Worm (Caenorhabditis elegans) whole organism, L2 larva: ENCODE results near the gene best-5.
A peak's percentile ranks its signal among the peaks of the same experiment; 100 is the strongest.

Experiments used
- C34F6.9 ChIP-seq: fragments of 150-350 bp; optimal IDR thresholded peaks from 2 replicates; lab custom pipeline; 2014; ENCODE audit warnings: missing biosample characterization, missing genetic modification characterization
- F13H6.1 ChIP-seq: sonication (generic microtip); optimal IDR thresholded peaks from 2 replicates; lab custom pipeline; 2016; ENCODE audit warnings: missing genetic modification characterization, missing compliant biosample characterization
- R02D3.7 ChIP-seq: fragments of 150-350 bp; optimal IDR thresholded peaks from 2 replicates; lab custom pipeline; 2014; ENCODE audit warnings: missing biosample characterization, missing genetic modification characterization
- ZK546.5 ChIP-seq: sonication (generic microtip); optimal IDR thresholded peaks from 2 replicates; lab custom pipeline; 2017; ENCODE audit warnings: missing biosample characterization, missing genetic modification characterization
- ama-1 ChIP-seq: fragments of 150-350 bp; optimal IDR thresholded peaks from 2 replicates; lab custom pipeline; 2018; ENCODE audit warnings: inconsistent platforms
- blmp-1 ChIP-seq: sonication (generic microtip); optimal IDR thresholded peaks from 2 replicates; lab custom pipeline; 2017; ENCODE audit warnings: missing genetic modification characterization, mild to moderate bottlenecking, missing compliant biosample characterization, antibody characterized with exemption, moderate library complexity; ENCODE audit not compliant: insufficient read depth
- ceh-16 ChIP-seq: fragments of 150-350 bp; optimal IDR thresholded peaks from 2 replicates; lab custom pipeline; 2014; ENCODE audit warnings: missing biosample characterization, missing genetic modification characterization
- ceh-82 ChIP-seq: fragments of 150-350 bp; optimal IDR thresholded peaks from 2 replicates; lab custom pipeline; 2014; ENCODE audit warnings: missing biosample characterization, missing genetic modification characterization
- dmd-4 ChIP-seq: sonication (generic microtip); optimal IDR thresholded peaks from 2 replicates; lab custom pipeline; 2017; ENCODE audit warnings: missing biosample characterization, missing genetic modification characterization
- egl-27 ChIP-seq: sonication (generic microtip); optimal IDR thresholded peaks from 3 replicates; lab custom pipeline; 2017; ENCODE audit warnings: missing biosample characterization, missing genetic modification reagents, missing genetic modification characterization
- elt-1 ChIP-seq: fragments of 150-350 bp; optimal IDR thresholded peaks from 2 replicates; lab custom pipeline; 2014; ENCODE audit warnings: missing biosample characterization, missing genetic modification characterization
- elt-3 ChIP-seq: sonication (generic microtip); optimal IDR thresholded peaks from 2 replicates; lab custom pipeline; 2017; ENCODE audit warnings: missing biosample characterization, missing genetic modification characterization
- fos-1 ChIP-seq: fragments of 150-350 bp; optimal IDR thresholded peaks from 2 replicates; lab custom pipeline; 2014; ENCODE audit warnings: missing biosample characterization, missing genetic modification characterization
- gmeb-1 ChIP-seq: fragments of 150-350 bp; optimal IDR thresholded peaks from 2 replicates; lab custom pipeline; 2014; ENCODE audit warnings: missing biosample characterization, missing genetic modification characterization
- lin-13 ChIP-seq: fragments of 150-350 bp; optimal IDR thresholded peaks from 2 replicates; lab custom pipeline; 2014; ENCODE audit warnings: missing biosample characterization, missing genetic modification reagents, missing genetic modification characterization
- lin-39 ChIP-seq: fragments of 150-350 bp; optimal IDR thresholded peaks from 2 replicates; lab custom pipeline; 2014; ENCODE audit warnings: missing biosample characterization, missing genetic modification reagents, missing genetic modification characterization
- lsy-2 ChIP-seq, 2 experiments: fragments of 150-350 bp in 1 of 2; sonication (generic microtip) in 1 of 2; optimal IDR thresholded peaks; 2 replicates each; lab custom pipeline; 2014 to 2017; ENCODE audit warnings: missing biosample characterization in 2 of 2, missing genetic modification characterization in 2 of 2
- mab-5 ChIP-seq: fragments of 150-350 bp; optimal IDR thresholded peaks from 2 replicates; lab custom pipeline; 2014; ENCODE audit warnings: missing biosample characterization, missing genetic modification characterization
- mbf-1 ChIP-seq: sonication (generic microtip); optimal IDR thresholded peaks from 2 replicates; lab custom pipeline; 2017; ENCODE audit warnings: missing biosample characterization, missing genetic modification characterization
- mdl-1 ChIP-seq, 2 experiments: fragments of 150-350 bp in 1 of 2; sonication (generic microtip) in 1 of 2; optimal IDR thresholded peaks; 2 replicates each; lab custom pipeline; 2017; ENCODE audit warnings: missing biosample characterization in 2 of 2, missing genetic modification characterization in 2 of 2
- nhr-10 ChIP-seq: sonication (generic microtip); optimal IDR thresholded peaks from 2 replicates; lab custom pipeline; 2017; ENCODE audit warnings: missing biosample characterization, missing genetic modification characterization
- nhr-11 ChIP-seq: fragments of 150-350 bp; optimal IDR thresholded peaks from 2 replicates; lab custom pipeline; 2014; ENCODE audit warnings: missing biosample characterization, missing genetic modification characterization
- nhr-12 ChIP-seq: fragments of 150-350 bp; optimal IDR thresholded peaks from 2 replicates; lab custom pipeline; 2014; ENCODE audit warnings: missing biosample characterization, missing genetic modification characterization
- nhr-129 ChIP-seq: fragments of 150-350 bp; optimal IDR thresholded peaks from 2 replicates; lab custom pipeline; 2014; ENCODE audit warnings: missing biosample characterization, missing genetic modification characterization
- nhr-21 ChIP-seq: fragments of 150-350 bp; optimal IDR thresholded peaks from 2 replicates; lab custom pipeline; 2014; ENCODE audit warnings: missing biosample characterization, missing genetic modification characterization
- nhr-23 ChIP-seq: fragments of 150-350 bp; optimal IDR thresholded peaks from 2 replicates; lab custom pipeline; 2014; ENCODE audit warnings: missing biosample characterization, missing genetic modification reagents, missing genetic modification characterization
- nhr-237 ChIP-seq: fragments of 150-350 bp; optimal IDR thresholded peaks from 2 replicates; lab custom pipeline; 2014; ENCODE audit warnings: missing biosample characterization, missing genetic modification characterization
- nhr-25 ChIP-seq: fragments of 150-350 bp; sonication (generic microtip); optimal IDR thresholded peaks from 3 replicates; lab custom pipeline; 2014; ENCODE audit warnings: missing biosample characterization, missing genetic modification characterization
- nhr-6 ChIP-seq: fragments of 150-350 bp; optimal IDR thresholded peaks from 2 replicates; lab custom pipeline; 2014; ENCODE audit warnings: missing biosample characterization, missing genetic modification characterization
- peb-1 ChIP-seq: fragments of 150-350 bp; optimal IDR thresholded peaks from 2 replicates; lab custom pipeline; 2014; ENCODE audit warnings: missing biosample characterization, missing genetic modification characterization
- sem-4 ChIP-seq: fragments of 150-350 bp; optimal IDR thresholded peaks from 2 replicates; lab custom pipeline; 2014; ENCODE audit warnings: missing biosample characterization, missing genetic modification reagents, missing genetic modification characterization
- skn-1 ChIP-seq: sonication (generic microtip); optimal IDR thresholded peaks from 2 replicates; lab custom pipeline; 2017; ENCODE audit warnings: missing biosample characterization, missing genetic modification characterization
- sma-3 ChIP-seq: sonication (generic microtip); optimal IDR thresholded peaks from 2 replicates; lab custom pipeline; 2016; ENCODE audit warnings: missing genetic modification reagents, missing genetic modification characterization, missing compliant biosample characterization
- sma-9 ChIP-seq, 2 experiments: fragments of 150-350 bp in 1 of 2; sonication (generic microtip) in 1 of 2; optimal IDR thresholded peaks; 2 replicates each; lab custom pipeline; 2014 to 2016; ENCODE audit warnings: missing genetic modification characterization in 2 of 2, mild to moderate bottlenecking in 1 of 2, missing biosample characterization in 1 of 2, missing compliant biosample characterization in 1 of 2, missing genetic modification reagents in 1 of 2, moderate library complexity in 1 of 2
- snpc-4 ChIP-seq: fragments of 150-350 bp; optimal IDR thresholded peaks from 2 replicates; lab custom pipeline; 2014; ENCODE audit warnings: missing biosample characterization, missing genetic modification characterization
- unc-39 ChIP-seq: fragments of 150-350 bp; optimal IDR thresholded peaks from 2 replicates; lab custom pipeline; 2014; ENCODE audit warnings: missing biosample characterization, missing genetic modification characterization
- unc-55 ChIP-seq: fragments of 150-350 bp; sonication (generic microtip); optimal IDR thresholded peaks from 3 replicates; lab custom pipeline; 2014; ENCODE audit warnings: missing biosample characterization, missing genetic modification reagents, missing genetic modification characterization
- unc-62 ChIP-seq: fragments of 150-350 bp; optimal IDR thresholded peaks from 2 replicates; lab custom pipeline; 2014; ENCODE audit warnings: missing biosample characterization, missing genetic modification reagents, missing genetic modification characterization
- ztf-1 ChIP-seq: fragments of 200-800 bp; sonication (Bioruptor generic); conservative IDR thresholded peaks from 2 replicates; pipeline ENCODE4 v1.3.6; 2022; ENCODE audit warnings: missing genetic modification characterization, missing compliant biosample characterization
- ztf-11 ChIP-seq: sonication (generic microtip); optimal IDR thresholded peaks from 2 replicates; lab custom pipeline; 2017; ENCODE audit warnings: missing biosample characterization, missing genetic modification characterization
- ztf-4 ChIP-seq: fragments of 150-350 bp; optimal IDR thresholded peaks from 2 replicates; lab custom pipeline; 2014; ENCODE audit warnings: missing biosample characterization, missing genetic modification characterization

Gene best-5

DNA sequence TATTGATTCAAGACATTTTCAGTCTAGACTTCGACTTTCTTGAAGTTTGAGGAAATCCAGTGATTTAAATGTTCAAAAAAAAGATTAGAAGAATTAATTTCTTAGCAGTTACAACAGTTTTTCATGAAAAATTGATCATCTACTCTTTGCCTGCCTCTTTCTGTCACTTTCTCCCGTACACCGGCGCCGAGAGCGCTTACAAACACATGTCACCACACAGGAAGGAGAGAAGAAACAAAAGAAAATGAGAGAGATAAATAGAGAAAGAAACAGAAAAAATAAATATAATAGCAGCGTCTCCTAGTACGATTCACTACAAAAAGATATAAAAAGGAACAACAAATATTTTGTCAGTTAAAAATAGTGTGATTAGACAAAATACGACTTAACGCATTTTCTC, 23.4 kb downstream of the best-5 start:
- TF ChIP-seq ama-1 (no peak), unc-39 (tag; lab: Kevin White, UChicago) (no peak), sma-3 (no peak), fos-1 (tag; lab: Kevin White, UChicago) (peak; percentile 67), ztf-11 (tag; lab: Kevin White, UChicago) (no peak), ZK546.5 (tag; lab: Kevin White, UChicago) (no peak), elt-1 (tag; lab: Kevin White, UChicago) (no peak), skn-1 (no peak), nhr-237 (no peak), gmeb-1 (tag; lab: Kevin White, UChicago) (no peak), dmd-4 (tag; lab: Kevin White, UChicago) (no peak), mbf-1 (no peak), ceh-82 (tag; lab: Kevin White, UChicago) (no peak), nhr-129 (no peak), elt-3 (no peak), nhr-6 (tag; lab: Kevin White, UChicago) (no peak), lin-13 (no peak), sma-9 (GFP tag; optimal IDR thresholded peaks at IDR 0.05; lab: Kevin White, UChicago) (peak; percentile 64), sma-9 (tag; optimal IDR thresholded peaks at IDR 0.05; lab: Kevin White, UChicago) (no peak), nhr-23 (tag; lab: Kevin White, UChicago) (no peak), F13H6.1 (no peak), lin-39 (tag; lab: Kevin White, UChicago) (no peak), nhr-10 (tag; lab: Kevin White, UChicago) (no peak), blmp-1 (peak; percentile 88), nhr-21 (tag; lab: Kevin White, UChicago) (no peak), nhr-11 (no peak), egl-27 (tag; lab: Kevin White, UChicago) (no peak), mdl-1 (tag; optimal IDR thresholded peaks at IDR 0.05; lab: Kevin White, UChicago) (no peak), R02D3.7 (tag; lab: Kevin White, UChicago) (no peak), nhr-25 (tag; lab: Kevin White, UChicago) (peak; percentile 45), ceh-16 (tag; lab: Kevin White, UChicago) (no peak), C34F6.9 (tag; lab: Kevin White, UChicago) (no peak), snpc-4 (tag; lab: Kevin White, UChicago) (no peak), unc-62 (no peak), mab-5 (no peak), ztf-1 (GFP tag; lab: Robert Waterston, UW) (no peak), unc-55 (no peak)

DNA sequence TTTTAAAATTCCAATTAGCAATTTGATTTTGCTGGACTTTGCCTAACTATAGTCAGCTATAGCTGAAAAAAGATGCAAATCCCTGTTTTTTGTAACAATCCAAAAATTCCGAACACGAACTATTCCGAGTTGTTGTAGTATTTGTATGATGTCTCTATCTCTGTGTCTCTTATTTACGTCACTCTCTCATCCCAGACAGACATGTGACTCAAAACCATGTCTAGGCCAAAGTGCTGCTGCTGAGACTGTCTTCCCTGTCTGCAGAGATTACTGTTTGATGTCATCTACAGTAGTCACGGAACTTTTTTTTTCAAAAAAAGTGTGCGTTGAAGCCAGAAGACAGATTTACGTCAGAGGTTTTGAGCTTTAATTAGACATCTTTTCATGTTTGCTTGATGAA, 23.8 kb downstream of the best-5 start:
- no peak for TF ChIP-seq nhr-237
- TF ChIP-seq mab-5: no peak
- peak; percentile 7 for TF ChIP-seq unc-55
- peak; percentile 20 for TF ChIP-seq nhr-6 (tag; lab: Kevin White, UChicago)
- peak; percentile 59 for TF ChIP-seq nhr-129
- TF ChIP-seq gmeb-1 (tag; lab: Kevin White, UChicago): peak; percentile 18
- TF ChIP-seq mbf-1: no peak
- peak; percentile 15 for TF ChIP-seq sem-4 (tag; lab: Kevin White, UChicago)
- TF ChIP-seq nhr-25 (tag; lab: Kevin White, UChicago): peak; percentile 14
- TF ChIP-seq egl-27 (tag; lab: Kevin White, UChicago): peak; percentile 18
- TF ChIP-seq ceh-82 (tag; lab: Kevin White, UChicago): no peak
- peak; percentile 55 for TF ChIP-seq sma-3
- TF ChIP-seq lsy-2 (tag; optimal IDR thresholded peaks at IDR 0.05; lab: Kevin White, UChicago): peak in 1 of 2 experiments; percentile 4
- no peak for TF ChIP-seq ZK546.5 (tag; lab: Kevin White, UChicago)
- no peak for TF ChIP-seq lin-13
- TF ChIP-seq unc-39 (tag; lab: Kevin White, UChicago): no peak
- TF ChIP-seq nhr-10 (tag; lab: Kevin White, UChicago): no peak
- no peak for TF ChIP-seq unc-62
- TF ChIP-seq sma-9 (GFP tag; optimal IDR thresholded peaks at IDR 0.05; lab: Kevin White, UChicago): peak; percentile 94
- no peak for TF ChIP-seq sma-9 (tag; optimal IDR thresholded peaks at IDR 0.05; lab: Kevin White, UChicago)
- no peak for TF ChIP-seq blmp-1

DNA sequence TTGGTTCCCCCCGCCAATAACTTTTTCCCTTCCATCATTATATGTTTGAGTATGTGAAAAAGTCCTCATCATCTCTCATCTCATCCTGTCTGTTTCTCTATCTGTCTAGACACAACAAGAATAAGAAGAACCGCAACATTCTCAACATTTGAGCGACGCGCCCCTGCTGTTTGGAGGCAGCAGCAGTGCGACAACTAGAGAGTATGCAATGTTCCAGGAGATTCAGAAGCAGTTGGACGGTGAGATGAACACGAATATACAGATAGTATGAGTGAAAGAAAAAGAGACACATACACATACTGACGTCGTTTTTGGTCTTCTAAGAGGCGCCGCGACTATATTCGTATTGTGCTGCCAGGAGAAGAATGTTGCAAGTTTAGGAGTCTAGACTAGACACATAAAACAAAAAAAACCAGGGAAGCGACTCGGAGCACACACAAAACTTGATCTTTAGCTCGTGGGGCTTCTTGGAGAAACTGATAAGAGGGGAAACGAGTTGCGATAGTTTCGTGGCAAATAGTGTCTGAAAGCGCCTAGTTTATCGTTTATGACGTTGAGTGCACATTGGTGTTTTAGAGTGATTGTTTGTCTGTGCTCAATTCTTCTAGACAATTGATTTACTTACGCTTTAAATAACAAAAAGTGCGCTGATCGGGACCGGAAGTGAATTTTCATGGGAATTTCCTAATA, 24.4 kb downstream of the best-5 start:
- TF ChIP-seq nhr-12 (tag; lab: Kevin White, UChicago) (no peak), gmeb-1 (tag; lab: Kevin White, UChicago) (no peak), nhr-21 (tag; lab: Kevin White, UChicago) (peak; percentile 61), nhr-6 (tag; lab: Kevin White, UChicago) (peak; percentile 19), fos-1 (tag; lab: Kevin White, UChicago) (peak; percentile 45), F13H6.1 (peak; percentile 21), unc-55 (peak; percentile 73), sem-4 (tag; lab: Kevin White, UChicago) (peak; percentile 13), lsy-2 (tag; optimal IDR thresholded peaks at IDR 0.05; lab: Kevin White, UChicago) (peak in 1 of 2 experiments; percentile 44), ztf-4 (tag; lab: Kevin White, UChicago) (peak; percentile 47), nhr-129 (peak; percentile 74), C34F6.9 (tag; lab: Kevin White, UChicago) (peak; percentile 67), mdl-1 (tag; optimal IDR thresholded peaks at IDR 0.05; lab: Kevin White, UChicago) (peak in 1 of 2 experiments; percentile 48), sma-9 (GFP tag; optimal IDR thresholded peaks at IDR 0.05; lab: Kevin White, UChicago) (peak; percentile 51), sma-9 (tag; optimal IDR thresholded peaks at IDR 0.05; lab: Kevin White, UChicago) (no peak), ZK546.5 (tag; lab: Kevin White, UChicago) (no peak), nhr-25 (tag; lab: Kevin White, UChicago) (peak; percentile 5), blmp-1 (no peak), unc-62 (no peak), peb-1 (tag; lab: Kevin White, UChicago) (no peak)
